Worm (Caenorhabditis elegans): Measurements from ENCODE around the gene C33D9.6.

DNA sequence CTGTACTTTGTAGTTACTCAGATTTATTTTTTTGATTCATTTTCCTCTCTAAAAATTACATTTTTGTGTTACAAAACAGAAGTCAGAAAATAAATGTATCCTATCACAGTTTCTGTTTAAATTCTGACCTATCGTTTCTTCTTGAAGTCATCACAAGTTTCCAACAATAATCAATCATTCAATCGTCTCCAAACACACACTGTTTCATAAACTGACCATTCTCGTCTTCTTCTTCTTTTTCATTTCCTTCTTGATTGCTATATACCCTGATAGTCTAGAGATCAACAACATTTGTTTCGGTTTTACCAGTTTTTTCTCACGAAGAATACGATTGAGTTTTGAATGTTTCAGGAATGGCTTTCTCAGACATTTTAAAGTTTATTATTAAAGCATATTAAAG, 37.2 kb upstream of the C33D9.6 start:
- TF ChIP-seq dpl-1 (GFP tag; optimal IDR thresholded peaks at IDR 0.05) (no peak), egl-18 (GFP tag; IDR thresholded peaks at IDR 0.05) (no peak), let-607 (tag; optimal IDR thresholded peaks at IDR 0.05) (no peak), nfya-1 (tag; optimal IDR thresholded peaks at IDR 0.05; ENCODE audit: borderline replicate concordance, insufficient read depth) (no peak), nhr-90 (tag; optimal IDR thresholded peaks at IDR 0.05) (no peak), rec-8 (tag; optimal IDR thresholded peaks at IDR 0.05) (no peak), unc-62 (GFP tag; optimal IDR thresholded peaks at IDR 0.05) (no peak), madf-6 (GFP tag; IDR thresholded peaks at IDR 0.05) (no peak), lin-35 (GFP tag; optimal IDR thresholded peaks at IDR 0.05) (no peak), nhr-80 (tag; optimal IDR thresholded peaks at IDR 0.05) (no peak), Y95B8A.8 (GFP tag; IDR thresholded peaks at IDR 0.05) (no peak), lag-1 (GFP tag; IDR thresholded peaks at IDR 0.05) (no peak), chd-7 (tag; optimal IDR thresholded peaks at IDR 0.05) (no peak), dox-1 (GFP tag; IDR thresholded peaks at IDR 0.05) (no peak)
